ENCODE assay signal across 1 fruit fly cellular context in genomic region chr3L:5348987-5349386, dm6.
TF ChIP-seq lines count a peak whose summit lies in the region.

No protein-coding gene starts in this region.

TF ChIP-seq in whole organism, embryonic, 481 proteins besides CTCF, POLR2A, EP300 and RAD21 (continued from another document):
- TF ChIP-seq Poxn (GFP tag; IDR thresholded peaks at IDR 0.05; lab: Robert Waterston, UW) (no peak), otp (GFP tag; IDR thresholded peaks at IDR 0.05; lab: Robert Waterston, UW) (no peak), mirr (GFP tag; optimal IDR thresholded peaks at IDR 0.05; lab: Kevin White, UChicago) (peak; percentile 66), CG12071 (GFP tag; optimal IDR thresholded peaks at IDR 0.05; lab: Kevin White, UChicago) (peak; percentile 2), dmrt99B (tag; optimal IDR thresholded peaks at IDR 0.05; lab: Kevin White, UChicago) (no peak), CG4854 (GFP tag; optimal IDR thresholded peaks at IDR 0.05; lab: Kevin White, UChicago) (no peak), CG18599 (GFP tag; optimal IDR thresholded peaks at IDR 0.05; lab: Kevin White, UChicago) (peak; percentile 2), E2f1 (GFP tag; IDR thresholded peaks at IDR 0.05; lab: Robert Waterston, UW) (no peak), CG14441 (GFP tag; IDR thresholded peaks at IDR 0.05; lab: Robert Waterston, UW) (no peak), CG13296 (GFP tag; optimal IDR thresholded peaks at IDR 0.05; lab: Kevin White, UChicago) (no peak), hth (optimal IDR thresholded peaks at IDR 0.05; lab: Kevin White, UChicago) (no peak), fd102C (GFP tag; optimal IDR thresholded peaks at IDR 0.05; lab: Kevin White, UChicago) (no peak), oc (tag; optimal IDR thresholded peaks at IDR 0.05; lab: Kevin White, UChicago) (no peak), Oaz (GFP tag; IDR thresholded peaks at IDR 0.05; lab: Robert Waterston, UW) (no peak), ems (GFP tag; optimal IDR thresholded peaks at IDR 0.05; lab: Kevin White, UChicago) (no peak), ind (GFP tag; optimal IDR thresholded peaks at IDR 0.05; lab: Kevin White, UChicago) (no peak), CG6272 (GFP tag; IDR thresholded peaks at IDR 0.05; lab: Robert Waterston, UW) (no peak)
TF ChIP-seq in whole organism, embryonic: peak in this region for 8.
